Fruit fly (Drosophila melanogaster) whole organism, embryonic: ENCODE results near the gene Nmt.

Experiments
- BEAF-32 ChIP-seq: fragments of 200-800 bp; sonication (Bioruptor generic); optimal IDR thresholded peaks from 3 replicates; lab custom pipeline; 2017; ENCODE audit warnings: missing biosample characterization, missing genetic modification characterization, mild to moderate bottlenecking, moderate library complexity, missing genetic modification reagents
- CG10209 ChIP-seq: fragments of 200-800 bp; sonication (Bioruptor generic); optimal IDR thresholded peaks from 3 replicates; lab custom pipeline; 2017; ENCODE audit warnings: missing biosample characterization, mild to moderate bottlenecking, missing genetic modification characterization, missing genetic modification reagents
- CG10267 ChIP-seq: fragments of 200-800 bp; sonication (Bioruptor generic); optimal IDR thresholded peaks from 2 replicates; lab custom pipeline; 2018; ENCODE audit warnings: missing biosample characterization, mild to moderate bottlenecking, missing genetic modification characterization, moderate library complexity
- CG10462 ChIP-seq: fragments of 200-800 bp; sonication (Bioruptor generic); optimal IDR thresholded peaks from 2 replicates; lab custom pipeline; 2016; ENCODE audit warnings: missing biosample characterization, missing genetic modification characterization
- CG11085 ChIP-seq: fragments of 200-800 bp; sonication (Bioruptor generic); IDR thresholded peaks from 2 replicates; pipeline ENCODE4 v1.3.6; 2022; ENCODE audit warnings: missing biosample characterization, missing genetic modification characterization
- CG11560 ChIP-seq: fragments of 200-800 bp; sonication (Bioruptor generic); IDR thresholded peaks from 3 replicates; pipeline ENCODE4 v1.3.6; 2022; ENCODE audit warnings: missing biosample characterization, missing genetic modification characterization
- CG11696 ChIP-seq: fragments of 200-800 bp; sonication (Bioruptor generic); IDR thresholded peaks from 2 replicates; pipeline ENCODE4 v1.3.6; 2022; ENCODE audit warnings: missing biosample characterization, missing genetic modification characterization
- CG1233 ChIP-seq: fragments of 200-800 bp; sonication (Bioruptor generic); optimal IDR thresholded peaks from 4 replicates; lab custom pipeline; 2018; ENCODE audit warnings: missing biosample characterization, mild to moderate bottlenecking, missing genetic modification characterization
- CG13894 ChIP-seq: fragments of 200-800 bp; sonication (Bioruptor generic); optimal IDR thresholded peaks from 3 replicates; lab custom pipeline; 2018; ENCODE audit warnings: missing biosample characterization, mild to moderate bottlenecking, missing genetic modification characterization, moderate library complexity
- CG14965 ChIP-seq: fragments of 200-800 bp; sonication (Bioruptor generic); optimal IDR thresholded peaks from 2 replicates; lab custom pipeline; 2016; ENCODE audit warnings: missing biosample characterization, missing genetic modification characterization, borderline replicate concordance
- CG3163 ChIP-seq: fragments of 200-800 bp; sonication (Bioruptor generic); optimal IDR thresholded peaks from 3 replicates; lab custom pipeline; 2016; ENCODE audit warnings: missing biosample characterization, missing genetic modification characterization
- CG33557 ChIP-seq: fragments of 200-800 bp; sonication (Bioruptor generic); optimal IDR thresholded peaks from 2 replicates; lab custom pipeline; 2019; ENCODE audit warnings: missing biosample characterization, mild to moderate bottlenecking, missing genetic modification characterization, moderate library complexity
- CG6654 ChIP-seq: fragments of 200-800 bp; sonication (Bioruptor generic); optimal IDR thresholded peaks from 2 replicates; lab custom pipeline; 2017; ENCODE audit warnings: missing biosample characterization, mild to moderate bottlenecking, missing genetic modification characterization
- D19A ChIP-seq: fragments of 200-800 bp; optimal IDR thresholded peaks from 3 replicates; lab custom pipeline; 2019; ENCODE audit warnings: missing biosample characterization, mild to moderate bottlenecking, missing genetic modification characterization, moderate library complexity
- Dek ChIP-seq: fragments of 200-800 bp; sonication (Bioruptor generic); optimal IDR thresholded peaks from 3 replicates; lab custom pipeline; 2019; ENCODE audit warnings: missing biosample characterization, mild to moderate bottlenecking, missing genetic modification characterization, moderate library complexity
- Ets65A ChIP-seq: fragments of 200-800 bp; sonication (Bioruptor generic); peaks from one replicate; lab custom pipeline; 2016; ENCODE audit warnings: missing biosample characterization, missing genetic modification characterization
- Hey ChIP-seq: fragments of 200-800 bp; sonication (Bioruptor generic); optimal IDR thresholded peaks from 3 replicates; lab custom pipeline; 2018; ENCODE audit warnings: missing biosample characterization, mild to moderate bottlenecking, missing genetic modification characterization
- HmgD ChIP-seq: fragments of 200-800 bp; sonication (Bioruptor generic); optimal IDR thresholded peaks from 3 replicates; lab custom pipeline; 2016; ENCODE audit warnings: missing biosample characterization, missing genetic modification characterization
- Hmx ChIP-seq: fragments of 200-800 bp; sonication (Bioruptor generic); optimal IDR thresholded peaks from 2 replicates; lab custom pipeline; 2016; ENCODE audit warnings: missing biosample characterization, missing genetic modification characterization
- Hr51 ChIP-seq, 2 experiments: fragments of 200-800 bp; sonication (Bioruptor generic); optimal IDR thresholded peaks; 2 replicates in 1 of 2; 3 replicates in 1 of 2; lab custom pipeline; 2016 to 2018; ENCODE audit warnings: missing biosample characterization in 2 of 2, missing genetic modification characterization in 2 of 2, mild to moderate bottlenecking in 1 of 2, moderate library complexity in 1 of 2
- Neu2 ChIP-seq: fragments of 200-800 bp; sonication (Bioruptor generic); optimal IDR thresholded peaks from 3 replicates; lab custom pipeline; 2016; ENCODE audit warnings: missing biosample characterization, missing genetic modification characterization, borderline replicate concordance
- Nf-YA ChIP-seq: fragments of 200-800 bp; sonication (Bioruptor generic); IDR thresholded peaks from 2 replicates; pipeline ENCODE4 v1.3.6; 2022; ENCODE audit warnings: missing biosample characterization, missing genetic modification characterization
- Pdp1 ChIP-seq, 2 experiments: fragments of 200-800 bp; sonication (Bioruptor generic); optimal IDR thresholded peaks; 3 replicates each; lab custom pipeline; 2016; ENCODE audit warnings: missing biosample characterization in 2 of 2, missing genetic modification characterization in 2 of 2, mild to moderate bottlenecking in 1 of 2, moderate library complexity in 1 of 2
- Taf1 ChIP-seq: fragments of 200-800 bp; sonication (Bioruptor generic); IDR thresholded peaks from 2 replicates; pipeline ENCODE4 v1.3.6; 2022; ENCODE audit warnings: missing biosample characterization, missing genetic modification characterization
- al ChIP-seq: fragments of 200-800 bp; sonication (Bioruptor generic); IDR thresholded peaks from 2 replicates; pipeline ENCODE4 v1.3.6; 2022; ENCODE audit warnings: missing biosample characterization, missing genetic modification characterization
- ash1 ChIP-seq: fragments of 200-800 bp; sonication (Bioruptor generic); optimal IDR thresholded peaks from 2 replicates; lab custom pipeline; 2018; ENCODE audit warnings: missing biosample characterization, mild to moderate bottlenecking, missing genetic modification characterization
- bbx ChIP-seq: fragments of 200-800 bp; sonication (Bioruptor generic); IDR thresholded peaks from 2 replicates; pipeline ENCODE4 v1.3.6; 2022; ENCODE audit warnings: missing biosample characterization, missing genetic modification characterization; ENCODE audit not compliant: partially characterized antibody
- br ChIP-seq: fragments of >200 bp; optimal IDR thresholded peaks from 2 replicates; lab custom pipeline; 2017
- chinmo ChIP-seq: fragments of 200-800 bp; sonication (Bioruptor generic); IDR thresholded peaks from 4 replicates; pipeline ENCODE4 v1.3.6; 2022; ENCODE audit warnings: missing biosample characterization, missing genetic modification characterization; ENCODE audit not compliant: partially characterized antibody
- gcm ChIP-seq: fragments of 200-800 bp; sonication (Bioruptor generic); optimal IDR thresholded peaks from 2 replicates; lab custom pipeline; 2019; ENCODE audit warnings: missing biosample characterization, mild to moderate bottlenecking, missing genetic modification characterization, moderate library complexity
- gfzf ChIP-seq: fragments of 200-800 bp; sonication (Bioruptor generic); optimal IDR thresholded peaks from 2 replicates; lab custom pipeline; 2016; ENCODE audit warnings: missing biosample characterization, mild to moderate bottlenecking, missing genetic modification characterization, moderate library complexity
- ind ChIP-seq: fragments of 200-800 bp; sonication (Bioruptor generic); optimal IDR thresholded peaks from 3 replicates; lab custom pipeline; 2016; ENCODE audit warnings: missing biosample characterization, missing genetic modification characterization
- knrl ChIP-seq: fragments of 200-800 bp; sonication (Bioruptor generic); IDR thresholded peaks from 3 replicates; pipeline ENCODE4 v1.3.6; 2022; ENCODE audit warnings: missing biosample characterization, missing genetic modification characterization; ENCODE audit not compliant: partially characterized antibody
- lilli ChIP-seq: fragments of 200-800 bp; sonication (Bioruptor generic); optimal IDR thresholded peaks from 3 replicates; lab custom pipeline; 2016; ENCODE audit warnings: missing biosample characterization, missing genetic modification characterization
- lmd ChIP-seq: fragments of 200-800 bp; sonication (Bioruptor generic); IDR thresholded peaks from 2 replicates; pipeline ENCODE4 v1.3.6; 2022; ENCODE audit warnings: missing biosample characterization, missing genetic modification characterization
- nau ChIP-seq: fragments of 200-800 bp; sonication (Bioruptor generic); optimal IDR thresholded peaks from 3 replicates; lab custom pipeline; 2017; ENCODE audit warnings: missing biosample characterization, mild to moderate bottlenecking, missing genetic modification characterization, missing genetic modification reagents
- otp ChIP-seq: fragments of 200-800 bp; sonication (Bioruptor generic); IDR thresholded peaks from 3 replicates; pipeline ENCODE4, ENCODE4 v1.3.6; 2022; ENCODE audit warnings: missing biosample characterization, missing genetic modification characterization
- pnt ChIP-seq: fragments of 200-800 bp; sonication (Bioruptor generic); optimal IDR thresholded peaks from 3 replicates; lab custom pipeline; 2016; ENCODE audit warnings: missing biosample characterization, missing genetic modification characterization
- pzg ChIP-seq: fragments of 200-800 bp; sonication (Bioruptor generic); optimal IDR thresholded peaks from 3 replicates; lab custom pipeline; 2018; ENCODE audit warnings: missing biosample characterization, mild to moderate bottlenecking, missing genetic modification characterization, moderate library complexity
- repo ChIP-seq: fragments of 200-800 bp; sonication (Bioruptor generic); optimal IDR thresholded peaks from 2 replicates; lab custom pipeline; 2016; ENCODE audit warnings: missing biosample characterization, missing genetic modification characterization
- sr ChIP-seq: fragments of 200-800 bp; sonication (Bioruptor generic); IDR thresholded peaks from 3 replicates; pipeline ENCODE4 v1.3.6; 2022; ENCODE audit warnings: missing biosample characterization, missing genetic modification characterization
- stwl ChIP-seq: fragments of 200-800 bp; sonication (Bioruptor generic); optimal IDR thresholded peaks from 3 replicates; lab custom pipeline; 2018; ENCODE audit warnings: missing biosample characterization, mild to moderate bottlenecking, missing genetic modification characterization, moderate library complexity
- tll ChIP-seq, 2 experiments: fragments of 200-800 bp in 1 of 2; fragments of >200 bp in 1 of 2; sonication (Bioruptor generic) in 1 of 2; optimal IDR thresholded peaks; 2 replicates each; lab custom pipeline; 2017 to 2019; ENCODE audit warnings: missing biosample characterization in 2 of 2, missing genetic modification characterization in 2 of 2, mild to moderate bottlenecking in 1 of 2, moderate library complexity in 1 of 2
- trem ChIP-seq: fragments of 200-800 bp; optimal IDR thresholded peaks from 3 replicates; lab custom pipeline; 2019; ENCODE audit warnings: missing biosample characterization, mild to moderate bottlenecking, missing genetic modification characterization, moderate library complexity

Nmt gene

dm6 chr3L:8211590-8211989 lies 33.4 kb upstream of the Nmt start, which contains the start of gene CG8006:
TSS of gene CG8006 (plus strand) at chr3L:8211890.
- TF ChIP-seq CG1233 (GFP tag; lab: Kevin White, UChicago): no peak
- peak; percentile 90 for TF ChIP-seq Ets65A (GFP tag; lab: Kevin White, UChicago)

dm6 chr3L:8210596-8210995 lies 32.4 kb upstream of the Nmt start, which contains the start of gene tut:
TSS of gene tut (minus strand) at chr3L:8210743.
- TF ChIP-seq gfzf (GFP tag; lab: Kevin White, UChicago): peak; percentile 37
- TF ChIP-seq BEAF-32 (GFP tag; lab: Kevin White, UChicago): no peak
- no peak for TF ChIP-seq CG10267 (tag; lab: Kevin White, UChicago)
- TF ChIP-seq otp (GFP tag; lab: Robert Waterston, UW): no peak
- no peak for TF ChIP-seq D19A (tag; lab: Kevin White, UChicago)
- TF ChIP-seq CG14965 (GFP tag; lab: Kevin White, UChicago): no peak
- no peak for TF ChIP-seq CG6654 (GFP tag; lab: Kevin White, UChicago)
- no peak for TF ChIP-seq br (lab: Kevin White, UChicago)
- peak; percentile 91 for TF ChIP-seq stwl (tag; lab: Kevin White, UChicago)
- no peak for TF ChIP-seq trem
- no peak for TF ChIP-seq CG11696
- no peak for TF ChIP-seq Taf1 (GFP tag; lab: Robert Waterston, UW)
- no peak for TF ChIP-seq Hey (tag; lab: Kevin White, UChicago)
- TF ChIP-seq, all 482 proteins: peak for 2

DNA sequence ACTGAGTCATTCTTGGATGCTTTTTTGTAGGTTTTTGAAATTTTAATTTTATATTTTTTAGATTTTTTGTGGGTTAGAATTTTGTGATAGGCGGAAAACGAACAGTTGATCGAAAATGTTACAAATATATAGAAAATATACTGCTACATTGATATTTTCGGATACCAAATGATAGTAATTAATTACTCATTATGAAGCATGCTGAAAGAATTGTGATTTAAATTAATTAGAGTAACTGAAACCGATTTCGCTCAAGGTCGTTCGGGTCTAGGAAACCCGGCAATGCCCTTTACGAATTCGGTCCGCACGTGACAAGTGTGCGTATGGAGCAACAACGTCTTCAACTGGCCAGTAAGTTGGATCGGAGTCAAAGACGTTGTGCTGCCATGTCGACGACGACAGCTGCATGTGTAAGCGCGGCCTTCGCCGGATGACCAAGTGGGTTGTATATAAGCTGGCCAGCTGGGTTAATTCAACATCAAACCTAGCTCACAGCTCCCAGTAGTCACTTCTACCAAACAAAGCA lies 24.2 kb upstream of the Nmt start, which contains the start of the genes CG7366 and CG13679:
TSS of gene CG7366 (minus strand) at position 101 of the 526 bp plus-strand sequence.
TSS of gene CG13679 (plus strand) at position 476 of the 526 bp plus-strand sequence.
- TF ChIP-seq CG13894 (tag; lab: Kevin White, UChicago): no peak
- TF ChIP-seq BEAF-32 (GFP tag; lab: Kevin White, UChicago): no peak
- no peak for TF ChIP-seq Neu2 (GFP tag; lab: Kevin White, UChicago)
- TF ChIP-seq sr (GFP tag; lab: Robert Waterston, UW): no peak
- TF ChIP-seq repo (GFP tag; lab: Kevin White, UChicago): no peak
- no peak for TF ChIP-seq pzg
- no peak for TF ChIP-seq ash1 (GFP tag; lab: Kevin White, UChicago)
- no peak for TF ChIP-seq lmd (GFP tag; lab: Robert Waterston, UW)
- TF ChIP-seq pnt (GFP tag; lab: Kevin White, UChicago): no peak
- no peak for TF ChIP-seq CG33557 (GFP tag; lab: Kevin White, UChicago)
- TF ChIP-seq lilli (GFP tag; lab: Kevin White, UChicago): no peak
- TF ChIP-seq Hr51 (GFP tag; optimal IDR thresholded peaks at IDR 0.05; lab: Kevin White, UChicago): no peak
- TF ChIP-seq CG10462 (GFP tag; lab: Kevin White, UChicago): no peak
- no peak for TF ChIP-seq HmgD (GFP tag; lab: Kevin White, UChicago)
- TF ChIP-seq, all 482 proteins: peak for 0

DNA sequence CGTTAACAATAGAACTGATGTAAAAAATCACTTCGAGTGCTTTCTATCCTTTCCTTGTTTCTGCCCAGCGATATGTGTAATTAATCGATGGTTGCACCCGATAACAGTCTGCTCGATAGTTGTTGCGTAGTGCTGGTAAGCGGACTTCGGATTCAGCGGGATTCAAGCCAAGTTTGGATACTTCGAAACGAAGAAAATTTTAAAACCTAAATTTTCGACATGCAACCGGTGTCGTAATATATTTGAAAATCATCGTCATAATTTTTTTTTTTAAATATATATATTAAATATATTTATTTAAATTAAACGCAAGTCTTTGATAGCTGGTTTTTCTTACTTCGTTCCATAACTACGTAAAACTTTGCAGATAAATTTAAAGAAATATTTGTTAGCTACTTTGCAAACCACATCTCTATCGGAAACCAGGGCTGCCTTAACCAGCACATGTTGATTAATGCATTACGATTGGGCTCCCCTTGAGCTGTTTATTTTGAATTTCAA lies 19.6 kb upstream of the Nmt start, which contains the start of the genes UbcE2M and Dhps:
TSS of gene UbcE2M (minus strand) at position 209 of the 501 bp plus-strand sequence.
TSS of gene Dhps (plus strand) at position 429 of the 501 bp plus-strand sequence.
- TF ChIP-seq chinmo (0 out of 4 replicates have a peak, but pooled peaks have one; percentile 62), ind (peak; percentile 85), Pdp1 (GFP tag; optimal IDR thresholded peaks at IDR 0.05; lab: Kevin White, UChicago) (peak; percentile 37 to 65), CG3163 (GFP tag; lab: Kevin White, UChicago) (peak; percentile 3), nau (GFP tag; lab: Kevin White, UChicago) (no peak), knrl (GFP tag; lab: Robert Waterston, UW) (peak; percentile 83), CG11560 (tag; lab: Robert Waterston, UW) (no peak; the same call in 2 of the 3 replicates), CG11085 (GFP tag; lab: Robert Waterston, UW) (peak; percentile 60; the same call in 1 of the 2 replicates), repo (GFP tag; lab: Kevin White, UChicago) (no peak), al (peak; percentile 71), CG10209 (GFP tag; lab: Kevin White, UChicago) (peak; percentile 83), tll (GFP tag; optimal IDR thresholded peaks at IDR 0.05; lab: Kevin White, UChicago) (no peak), Nf-YA (no peak), bbx (GFP tag; lab: Robert Waterston, UW) (peak; percentile 81), Hmx (no peak), Dek (peak; percentile 80), gcm (GFP tag; lab: Kevin White, UChicago) (no peak)
